Fruit fly (Drosophila melanogaster): ENCODE measurements around the gene ZnT86D.

- TF ChIP-seq pan (optimal IDR thresholded peaks at IDR 0.05) (no peak), usp (GFP tag; optimal IDR thresholded peaks at IDR 0.05) (no peak), Dll (optimal IDR thresholded peaks at IDR 0.05) (no peak), EcR (GFP tag; optimal IDR thresholded peaks at IDR 0.05) (no peak), CG8478 (optimal IDR thresholded peaks at IDR 0.05) (no peak), psq (optimal IDR thresholded peaks at IDR 0.05) (no peak)
These were observed 18.5 kb downstream of the ZnT86D start, which contains the start of gene CG18577 for dm6 chr3R:11195792-11196191.
